Fruit fly (Drosophila melanogaster) whole organism, embryonic: ENCODE data around the gene RAF2.

Experiments
- Antp ChIP-seq: fragments of 200-800 bp; sonication (Bioruptor generic); optimal IDR thresholded peaks from 3 replicates; lab custom pipeline; 2016; ENCODE audit warnings: missing biosample characterization, missing genetic modification characterization
- Asciz ChIP-seq: fragments of 200-800 bp; sonication (Bioruptor generic); optimal IDR thresholded peaks from 2 replicates; lab custom pipeline; 2017; ENCODE audit warnings: missing biosample characterization, mild to moderate bottlenecking, missing genetic modification characterization, missing genetic modification reagents
- Awh ChIP-seq: fragments of 200-800 bp; sonication (Bioruptor generic); IDR thresholded peaks from 2 replicates; pipeline ENCODE4, ENCODE4 v1.3.6; 2022; ENCODE audit warnings: missing biosample characterization, missing genetic modification characterization
- CG1024 ChIP-seq: fragments of 200-800 bp; sonication (Bioruptor generic); IDR thresholded peaks from 2 replicates; pipeline ENCODE4 v1.3.6; 2022; ENCODE audit warnings: missing biosample characterization, missing genetic modification characterization
- CG10959 ChIP-seq: fragments of 200-800 bp; sonication (Bioruptor generic); IDR thresholded peaks from 2 replicates; pipeline ENCODE4 v1.3.6; 2022; ENCODE audit warnings: missing biosample characterization, missing genetic modification characterization
- CG10979 ChIP-seq: fragments of 200-800 bp; sonication (Bioruptor generic); optimal IDR thresholded peaks from 2 replicates; lab custom pipeline; 2018; ENCODE audit warnings: missing biosample characterization, mild to moderate bottlenecking, missing genetic modification characterization, moderate library complexity
- CG12104 ChIP-seq: fragments of 200-800 bp; sonication (Bioruptor generic); optimal IDR thresholded peaks from 3 replicates; lab custom pipeline; 2016; ENCODE audit warnings: missing biosample characterization, missing genetic modification characterization
- CG12236 ChIP-seq: fragments of 200-800 bp; sonication (Bioruptor generic); optimal IDR thresholded peaks from 2 replicates; lab custom pipeline; 2016; ENCODE audit warnings: missing biosample characterization, missing genetic modification characterization
- CG13123 ChIP-seq: fragments of 200-800 bp; sonication (Bioruptor generic); optimal IDR thresholded peaks from 2 replicates; lab custom pipeline; 2016; ENCODE audit warnings: missing biosample characterization, missing genetic modification characterization
- CG1602 ChIP-seq: fragments of 200-800 bp; sonication (Bioruptor generic); optimal IDR thresholded peaks from 3 replicates; lab custom pipeline; 2016; ENCODE audit warnings: missing biosample characterization, missing genetic modification characterization
- CG17328 ChIP-seq: fragments of 200-800 bp; sonication (Bioruptor generic); IDR thresholded peaks from 2 replicates; pipeline ENCODE4 v1.3.6; 2022; ENCODE audit warnings: missing biosample characterization, missing genetic modification characterization
- CG17385 ChIP-seq: fragments of 200-800 bp; sonication (Bioruptor generic); optimal IDR thresholded peaks from 3 replicates; lab custom pipeline; 2018; ENCODE audit warnings: missing biosample characterization, mild to moderate bottlenecking, missing genetic modification characterization
- CG2116 ChIP-seq: fragments of 200-800 bp; sonication (Bioruptor generic); optimal IDR thresholded peaks from 3 replicates; lab custom pipeline; 2018; ENCODE audit warnings: missing biosample characterization, mild to moderate bottlenecking, missing genetic modification characterization
- CG2678 ChIP-seq: fragments of 200-800 bp; sonication (Bioruptor generic); optimal IDR thresholded peaks from 3 replicates; lab custom pipeline; 2019; ENCODE audit warnings: missing biosample characterization, mild to moderate bottlenecking, missing genetic modification characterization, moderate library complexity
- CG31441 ChIP-seq: fragments of 200-800 bp; sonication (Bioruptor generic); IDR thresholded peaks from 2 replicates; pipeline ENCODE4 v1.3.6; 2022; ENCODE audit warnings: missing biosample characterization, missing genetic modification characterization
- CG33213 ChIP-seq: fragments of 200-800 bp; sonication (Bioruptor generic); optimal IDR thresholded peaks from 3 replicates; lab custom pipeline; 2016; ENCODE audit warnings: missing biosample characterization, missing genetic modification characterization
- CG4707 ChIP-seq: fragments of 200-800 bp; sonication (Bioruptor generic); optimal IDR thresholded peaks from 2 replicates; lab custom pipeline; 2018; ENCODE audit warnings: missing biosample characterization, mild to moderate bottlenecking, missing genetic modification characterization, moderate library complexity
- CG5953 ChIP-seq: fragments of 200-800 bp; sonication (Bioruptor generic); IDR thresholded peaks from 2 replicates; pipeline ENCODE4 v1.3.6; 2022; ENCODE audit warnings: missing biosample characterization, missing genetic modification characterization
- CG7928 ChIP-seq: fragments of 200-800 bp; sonication (Bioruptor generic); optimal IDR thresholded peaks from 2 replicates; lab custom pipeline; 2017; ENCODE audit warnings: missing biosample characterization, mild to moderate bottlenecking, missing genetic modification characterization
- CG8281 ChIP-seq: fragments of 200-800 bp; sonication (Bioruptor generic); optimal IDR thresholded peaks from 2 replicates; lab custom pipeline; 2018; ENCODE audit warnings: missing biosample characterization, mild to moderate bottlenecking, missing genetic modification characterization, moderate library complexity
- CG8359 ChIP-seq: fragments of 200-800 bp; sonication (Bioruptor generic); optimal IDR thresholded peaks from 2 replicates; lab custom pipeline; 2017; ENCODE audit warnings: missing biosample characterization, mild to moderate bottlenecking, missing genetic modification characterization, borderline replicate concordance
- CG9797 ChIP-seq: fragments of 200-800 bp; sonication (Bioruptor generic); optimal IDR thresholded peaks from 3 replicates; lab custom pipeline; 2018; ENCODE audit warnings: missing biosample characterization, mild to moderate bottlenecking, missing genetic modification characterization
- Camta ChIP-seq: fragments of 200-800 bp; sonication (Bioruptor generic); optimal IDR thresholded peaks from 2 replicates; lab custom pipeline; 2016; ENCODE audit warnings: missing biosample characterization, missing genetic modification characterization
- Mes4 ChIP-seq: fragments of 200-800 bp; sonication (Bioruptor generic); optimal IDR thresholded peaks from 2 replicates; lab custom pipeline; 2016; ENCODE audit warnings: missing biosample characterization, missing genetic modification characterization
- NC2β ChIP-seq: fragments of 200-800 bp; sonication (Bioruptor generic); optimal IDR thresholded peaks from 2 replicates; lab custom pipeline; 2016; ENCODE audit warnings: missing biosample characterization, missing genetic modification characterization
- Pdp1 ChIP-seq, 2 experiments: fragments of 200-800 bp; sonication (Bioruptor generic); optimal IDR thresholded peaks; 3 replicates each; lab custom pipeline; 2016; ENCODE audit warnings: missing biosample characterization in 2 of 2, missing genetic modification characterization in 2 of 2, mild to moderate bottlenecking in 1 of 2, moderate library complexity in 1 of 2
- Spps ChIP-seq: fragments of 200-800 bp; sonication (Bioruptor generic); optimal IDR thresholded peaks from 2 replicates; lab custom pipeline; 2018; ENCODE audit warnings: missing biosample characterization, mild to moderate bottlenecking, missing genetic modification characterization
- ara ChIP-seq: fragments of 200-800 bp; sonication (Bioruptor generic); IDR thresholded peaks from 2 replicates; pipeline ENCODE4 v1.3.6; 2022; ENCODE audit warnings: missing biosample characterization, missing genetic modification characterization
- bigmax ChIP-seq: fragments of 200-800 bp; sonication (Bioruptor generic); optimal IDR thresholded peaks from 2 replicates; lab custom pipeline; 2018; ENCODE audit warnings: missing biosample characterization, mild to moderate bottlenecking, missing genetic modification characterization
- btn ChIP-seq: fragments of 200-800 bp; sonication (Bioruptor generic); optimal IDR thresholded peaks from 2 replicates; lab custom pipeline; 2016; ENCODE audit warnings: missing biosample characterization, missing genetic modification characterization
- cg ChIP-seq: fragments of 200-800 bp; sonication (Bioruptor generic); optimal IDR thresholded peaks from 3 replicates; lab custom pipeline; 2019; ENCODE audit warnings: missing biosample characterization, mild to moderate bottlenecking, missing genetic modification characterization, moderate library complexity
- dmrt11E ChIP-seq: fragments of 200-800 bp; sonication (Bioruptor generic); optimal IDR thresholded peaks from 3 replicates; lab custom pipeline; 2018; ENCODE audit warnings: missing biosample characterization, mild to moderate bottlenecking, missing genetic modification characterization, moderate library complexity
- dmrt99B ChIP-seq: fragments of 200-800 bp; sonication (Bioruptor generic); optimal IDR thresholded peaks from 2 replicates; lab custom pipeline; 2018; ENCODE audit warnings: missing biosample characterization, mild to moderate bottlenecking, missing genetic modification characterization, moderate library complexity
- esg ChIP-seq: fragments of 200-800 bp; sonication (Bioruptor generic); conservative IDR thresholded peaks from 2 replicates; pipeline ENCODE4 v1.3.6; 2022; ENCODE audit warnings: missing biosample characterization, missing genetic modification characterization
- kah ChIP-seq: fragments of 200-800 bp; sonication (Bioruptor generic); optimal IDR thresholded peaks from 2 replicates; lab custom pipeline; 2018; ENCODE audit warnings: missing biosample characterization, mild to moderate bottlenecking, missing genetic modification characterization
- klu ChIP-seq: fragments of 200-800 bp; sonication (Bioruptor generic); IDR thresholded peaks from 2 replicates; pipeline ENCODE4 v1.3.6; 2022; ENCODE audit warnings: missing biosample characterization, missing genetic modification characterization
- nerfin-1 ChIP-seq: fragments of 200-800 bp; sonication (Bioruptor generic); optimal IDR thresholded peaks from 3 replicates; lab custom pipeline; 2019; ENCODE audit warnings: missing biosample characterization, mild to moderate bottlenecking, missing genetic modification characterization, moderate library complexity
- org-1 ChIP-seq: fragments of 200-800 bp; sonication (Bioruptor generic); optimal IDR thresholded peaks from 2 replicates; lab custom pipeline; 2017; ENCODE audit warnings: missing biosample characterization, missing genetic modification characterization
- phol ChIP-seq: fragments of 200-800 bp; sonication (Bioruptor generic); optimal IDR thresholded peaks from 3 replicates; lab custom pipeline; 2018; ENCODE audit warnings: missing biosample characterization, mild to moderate bottlenecking, missing genetic modification characterization, moderate library complexity
- sens ChIP-seq: fragments of 200-800 bp; sonication (Bioruptor generic); peaks from one replicate; lab custom pipeline; 2016; ENCODE audit warnings: missing biosample characterization, missing genetic modification characterization
- stwl ChIP-seq: fragments of 200-800 bp; sonication (Bioruptor generic); optimal IDR thresholded peaks from 3 replicates; lab custom pipeline; 2018; ENCODE audit warnings: missing biosample characterization, mild to moderate bottlenecking, missing genetic modification characterization, moderate library complexity
- sug ChIP-seq: fragments of 200-800 bp; optimal IDR thresholded peaks from 2 replicates; lab custom pipeline; 2019; ENCODE audit warnings: missing biosample characterization, mild to moderate bottlenecking, missing genetic modification characterization, moderate library complexity
- wek ChIP-seq: fragments of 200-800 bp; sonication (Bioruptor generic); optimal IDR thresholded peaks from 3 replicates; lab custom pipeline; 2018; ENCODE audit warnings: missing biosample characterization, mild to moderate bottlenecking, missing genetic modification characterization, moderate library complexity
- zen ChIP-seq: fragments of 200-800 bp; sonication (Bioruptor generic); optimal IDR thresholded peaks from 3 replicates; lab custom pipeline; 2018; ENCODE audit warnings: missing biosample characterization, mild to moderate bottlenecking, missing genetic modification characterization, moderate library complexity

Gene RAF2

dm6 chr3L:16407815-16408608, 21.9 kb downstream of the RAF2 start (continued):
- no peak for TF ChIP-seq klu (GFP tag; lab: Robert Waterston, UW)
- TF ChIP-seq, all 482 proteins: peak for 55

dm6 chr3L:16408609-16409439, 22.7 kb downstream of the RAF2 start:
- TF ChIP-seq esg (GFP tag; lab: Robert Waterston, UW) (no peak), Antp (GFP tag; lab: Kevin White, UChicago) (no peak), kah (peak; percentile 5), sug (tag; lab: Kevin White, UChicago) (no peak), Spps (peak; percentile 57), stwl (tag; lab: Kevin White, UChicago) (peak; percentile 0), CG33213 (GFP tag; lab: Kevin White, UChicago) (peak; percentile 48), CG2116 (GFP tag; lab: Kevin White, UChicago) (peak; percentile 32), CG31441 (GFP tag; lab: Robert Waterston, UW) (0 out of 2 replicates have a peak, but pooled peaks have one; percentile 23), CG17385 (GFP tag; lab: Kevin White, UChicago) (peak; percentile 88), CG2678 (tag; lab: Kevin White, UChicago) (peak; percentile 25), Camta (GFP tag; lab: Kevin White, UChicago) (peak; percentile 41), CG1602 (peak; percentile 3), CG10959 (GFP tag; lab: Robert Waterston, UW) (peak; percentile 70; the same call in 1 of the 2 replicates), CG13123 (GFP tag; lab: Kevin White, UChicago) (peak; percentile 31), CG8281 (peak; percentile 29), CG9797 (GFP tag; lab: Kevin White, UChicago) (peak; percentile 12), CG10979 (peak; percentile 22), CG8359 (peak; percentile 14), Asciz (GFP tag; lab: Kevin White, UChicago) (peak; percentile 58), phol (tag; lab: Kevin White, UChicago) (peak; percentile 1), dmrt99B (tag; lab: Kevin White, UChicago) (peak; percentile 0), CG12236 (GFP tag; lab: Kevin White, UChicago) (peak; percentile 54), CG4707 (GFP tag; lab: Kevin White, UChicago) (peak; percentile 5), wek (peak; percentile 56), Mes4 (GFP tag; lab: Kevin White, UChicago) (peak; percentile 46), sens (peak; percentile 96), dmrt11E (tag; lab: Kevin White, UChicago) (peak; percentile 71), CG17328 (GFP tag; lab: Robert Waterston, UW) (0 out of 2 replicates have a peak, but pooled peaks have one; percentile 27), Pdp1 (GFP tag; optimal IDR thresholded peaks at IDR 0.05; lab: Kevin White, UChicago) (peak; percentile 4 to 48), org-1 (GFP tag; lab: Kevin White, UChicago) (peak; percentile 70), ara (peak; percentile 41; the same call in 1 of the 2 replicates), NC2β (GFP tag; lab: Kevin White, UChicago) (peak; percentile 59), bigmax (no peak), CG5953 (no peak), cg (GFP tag; lab: Kevin White, UChicago) (peak; percentile 78), btn (peak; percentile 51), CG7928 (GFP tag; lab: Kevin White, UChicago) (no peak), nerfin-1 (tag; lab: Kevin White, UChicago) (peak; percentile 46), zen (peak; percentile 37), CG12104 (GFP tag; lab: Kevin White, UChicago) (peak; percentile 36), CG1024 (GFP tag; lab: Robert Waterston, UW) (peak; percentile 38; the same call in 1 of the 2 replicates), Awh (GFP tag; lab: Robert Waterston, UW) (peak; percentile 48; the same call in 1 of the 2 replicates)
